Fruit fly (Drosophila melanogaster): Measurements from ENCODE around the gene CG10588.

CG10588 gene

DNA sequence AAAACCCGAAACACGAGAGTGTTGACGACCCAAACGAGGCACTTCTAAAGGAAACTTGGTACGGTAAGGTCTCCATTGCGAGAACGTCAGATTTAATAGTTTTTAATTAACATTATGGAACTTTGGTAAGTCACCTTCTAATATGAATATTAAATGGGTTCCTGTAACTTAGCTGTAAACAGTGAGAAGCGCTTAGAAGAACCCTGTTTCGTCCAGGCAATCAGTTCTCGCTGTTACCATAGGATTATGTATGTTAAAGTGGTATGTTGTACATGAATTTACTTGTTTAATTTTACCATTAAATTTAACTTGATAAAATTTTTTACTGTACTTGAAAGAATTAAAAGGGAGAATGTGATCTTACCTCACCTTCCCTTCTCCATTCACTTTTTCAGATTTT lies 34.9 kb upstream of the CG10588 start (continued):
- TF ChIP-seq sc (optimal IDR thresholded peaks at IDR 0.05) (no peak), sc (GFP tag; optimal IDR thresholded peaks at IDR 0.05) (no peak), Atf3 (GFP tag; optimal IDR thresholded peaks at IDR 0.05) (no peak), Sin3A (optimal IDR thresholded peaks at IDR 0.05) (no peak), Xrp1 (GFP tag; IDR thresholded peaks at IDR 0.05) (no peak), CG13775 (GFP tag; optimal IDR thresholded peaks at IDR 0.05) (peak; percentile 4), CG2120 (GFP tag; optimal IDR thresholded peaks at IDR 0.05) (peak; percentile 49), pfk (GFP tag; optimal IDR thresholded peaks at IDR 0.05) (no peak), sqz (GFP tag; optimal IDR thresholded peaks at IDR 0.05) (no peak), CG2202 (tag; optimal IDR thresholded peaks at IDR 0.05) (no peak), jigr1 (GFP tag; IDR thresholded peaks at IDR 0.05) (no peak), pita (GFP tag; optimal IDR thresholded peaks at IDR 0.05) (no peak), CG15696 (tag; optimal IDR thresholded peaks at IDR 0.05) (no peak), btn (GFP tag; optimal IDR thresholded peaks at IDR 0.05) (no peak), Sry-δ (GFP tag; optimal IDR thresholded peaks at IDR 0.05) (no peak), CG14014 (GFP tag; IDR thresholded peaks at IDR 0.05) (no peak), insv (GFP tag; optimal IDR thresholded peaks at IDR 0.05) (no peak), crp (GFP tag; optimal IDR thresholded peaks at IDR 0.05) (no peak), sd (tag; optimal IDR thresholded peaks at IDR 0.05) (no peak), MBD-R2 (GFP tag; IDR thresholded peaks at IDR 0.05) (no peak), CG1792 (GFP tag; optimal IDR thresholded peaks at IDR 0.05) (no peak), CG34376 (GFP tag; optimal IDR thresholded peaks at IDR 0.05) (no peak), slou (GFP tag; optimal IDR thresholded peaks at IDR 0.05) (no peak), CG7271 (tag; optimal IDR thresholded peaks at IDR 0.05) (no peak), CG18619 (GFP tag; optimal IDR thresholded peaks at IDR 0.05) (no peak), Nf-YC (tag; optimal IDR thresholded peaks at IDR 0.05) (no peak), Ets65A (GFP tag) (no peak), ATbp (GFP tag; optimal IDR thresholded peaks at IDR 0.05) (no peak), CG18262 (tag; optimal IDR thresholded peaks at IDR 0.05) (peak; percentile 43), CG7357 (GFP tag; IDR thresholded peaks at IDR 0.05) (no peak), fd64A (GFP tag; optimal IDR thresholded peaks at IDR 0.05) (no peak), jing (GFP tag; optimal IDR thresholded peaks at IDR 0.05) (no peak), CG12769 (tag; optimal IDR thresholded peaks at IDR 0.05) (no peak), D19A (tag; optimal IDR thresholded peaks at IDR 0.05) (no peak), CG33213 (GFP tag; optimal IDR thresholded peaks at IDR 0.05) (no peak), HmgZ (tag; optimal IDR thresholded peaks at IDR 0.05) (no peak), CG10979 (tag; optimal IDR thresholded peaks at IDR 0.05) (peak; percentile 39), fru (optimal IDR thresholded peaks at IDR 0.05) (no peak), Sox100B (GFP tag; optimal IDR thresholded peaks at IDR 0.05) (no peak), Lhr (GFP tag; optimal IDR thresholded peaks at IDR 0.05) (no peak), CG15011 (GFP tag; optimal IDR thresholded peaks at IDR 0.05) (no peak), lbe (GFP tag; optimal IDR thresholded peaks at IDR 0.05) (no peak), ac (GFP tag; optimal IDR thresholded peaks at IDR 0.05) (no peak), CG32532 (GFP tag; IDR thresholded peaks at IDR 0.05) (no peak), Atf6 (GFP tag; IDR thresholded peaks at IDR 0.05) (no peak), CG31365 (tag; optimal IDR thresholded peaks at IDR 0.05) (no peak), Spps (tag; optimal IDR thresholded peaks at IDR 0.05) (no peak), CG17568 (GFP tag; optimal IDR thresholded peaks at IDR 0.05) (no peak), CG9727 (GFP tag; optimal IDR thresholded peaks at IDR 0.05) (no peak), mirr (GFP tag; optimal IDR thresholded peaks at IDR 0.05) (no peak), CG4730 (GFP tag; IDR thresholded peaks at IDR 0.05) (no peak), eyg (GFP tag; optimal IDR thresholded peaks at IDR 0.05) (no peak), CG12219 (GFP tag; optimal IDR thresholded peaks at IDR 0.05) (no peak)

Data from whole organism, embryonic.